Worm (Caenorhabditis elegans) whole organism, mixed stage, embryonic: Measurements from ENCODE around the gene K02D10.2.

Experiments
- blmp-1 ChIP-seq: fragments of 150-350 bp; optimal IDR thresholded peaks from 2 replicates; lab custom pipeline; 2014; ENCODE audit warnings: missing biosample characterization, missing genetic modification characterization
- nhr-2 ChIP-seq: fragments of 150-350 bp; optimal IDR thresholded peaks from 2 replicates; lab custom pipeline; 2014; ENCODE audit warnings: missing biosample characterization, missing genetic modification characterization
- ztf-11 ChIP-seq: fragments of 150-350 bp; optimal IDR thresholded peaks from 2 replicates; lab custom pipeline; 2014; ENCODE audit warnings: missing biosample characterization, missing genetic modification characterization

DNA sequence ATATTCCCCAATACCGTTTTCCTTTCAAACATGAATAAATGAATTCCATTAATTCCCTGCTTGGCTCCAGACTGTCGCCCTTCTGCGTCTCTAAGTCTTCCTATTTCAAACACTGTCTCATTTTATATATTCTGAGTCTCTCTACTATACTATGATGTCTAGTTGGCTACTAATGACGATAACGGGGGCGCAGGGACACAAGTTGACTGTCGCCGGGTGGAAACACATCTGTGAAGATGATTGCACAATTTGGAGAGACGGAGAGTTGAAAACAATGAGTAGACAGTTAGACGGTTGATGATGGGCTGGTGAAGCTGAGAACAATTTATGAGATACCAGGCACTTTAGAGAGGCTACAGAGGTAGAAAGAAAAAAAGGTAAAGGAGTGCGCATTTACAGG is 21.6 kb downstream of the K02D10.2 start, which contains the start of gene sma-2:
- TF ChIP-seq nhr-2 (tag; lab: Kevin White, UChicago) (no peak), ztf-11 (tag; lab: Kevin White, UChicago) (no peak), blmp-1 (no peak)
